Fruit fly (Drosophila melanogaster): Measurements from ENCODE around the gene ect.

ect gene

dm6 chr3L:10206226-10206968, 4.8 kb upstream of the ect start (continued):
- TF ChIP-seq CG10267 (tag; optimal IDR thresholded peaks at IDR 0.05) (peak; percentile 62), CG10147 (GFP tag; optimal IDR thresholded peaks at IDR 0.05) (peak; percentile 26), br (optimal IDR thresholded peaks at IDR 0.05) (no peak), ssp (GFP tag; IDR thresholded peaks at IDR 0.05) (peak; percentile 45; the same call in 1 of the 2 replicates), CG15514 (GFP tag; optimal IDR thresholded peaks at IDR 0.05) (peak; percentile 19), ap (GFP tag; IDR thresholded peaks at IDR 0.05) (0 out of 2 replicates have a peak, but pooled peaks have one; percentile 35), crol (GFP tag; IDR thresholded peaks at IDR 0.05) (peak; percentile 67), sob (GFP tag; IDR thresholded peaks at IDR 0.05) (peak; percentile 22; the same call in 1 of the 2 replicates), lola (GFP tag; optimal IDR thresholded peaks at IDR 0.05) (peak in 1 of 3 experiments; percentile 19), Ptx1 (GFP tag; IDR thresholded peaks at IDR 0.05) (peak; percentile 64), CG33213 (GFP tag; optimal IDR thresholded peaks at IDR 0.05) (peak; percentile 3), grau (tag; optimal IDR thresholded peaks at IDR 0.05) (peak; percentile 51), sc (optimal IDR thresholded peaks at IDR 0.05) (no peak), sc (GFP tag; optimal IDR thresholded peaks at IDR 0.05) (peak; percentile 19)

- no peak for TF ChIP-seq CG10543 (GFP tag; optimal IDR thresholded peaks at IDR 0.05)
- no peak for TF ChIP-seq E2f2 (GFP tag; IDR thresholded peaks at IDR 0.05)
- no peak for TF ChIP-seq CG6175 (GFP tag; IDR thresholded peaks at IDR 0.05)
- TF ChIP-seq pita (GFP tag; optimal IDR thresholded peaks at IDR 0.05): no peak
- TF ChIP-seq kni (GFP tag; optimal IDR thresholded peaks at IDR 0.05): peak; percentile 52
- TF ChIP-seq NC2α (GFP tag; optimal IDR thresholded peaks at IDR 0.05): no peak
- TF ChIP-seq gro (GFP tag; optimal IDR thresholded peaks at IDR 0.05): no peak
- peak; percentile 7 for TF ChIP-seq Ets65A (GFP tag)
- no peak for TF ChIP-seq CG11398 (GFP tag; optimal IDR thresholded peaks at IDR 0.05)
- TF ChIP-seq CG8281 (tag; optimal IDR thresholded peaks at IDR 0.05): peak; percentile 80
- no peak for TF ChIP-seq crol (GFP tag; IDR thresholded peaks at IDR 0.05)
- TF ChIP-seq hbn (GFP tag; IDR thresholded peaks at IDR 0.05; ENCODE audit: partially characterized antibody): no peak
- TF ChIP-seq Blimp-1 (GFP tag; optimal IDR thresholded peaks at IDR 0.05): peak; percentile 63
- TF ChIP-seq fru (optimal IDR thresholded peaks at IDR 0.05): no peak
- no peak for TF ChIP-seq NC2β (GFP tag; optimal IDR thresholded peaks at IDR 0.05)
- no peak for TF ChIP-seq CG11560 (tag; IDR thresholded peaks at IDR 0.05)
- TF ChIP-seq org-1 (GFP tag; optimal IDR thresholded peaks at IDR 0.05): no peak
- no peak for TF ChIP-seq cad (GFP tag; optimal IDR thresholded peaks at IDR 0.05)
Measured at dm6 chr3L:10205823-10206222, 4.2 kb upstream of the ect start.

dm6 chr3L:10204669-10205068, 3.0 kb upstream of the ect start:
- TF ChIP-seq jigr1 (GFP tag; IDR thresholded peaks at IDR 0.05) (no peak), dati (GFP tag; IDR thresholded peaks at IDR 0.05) (no peak), vvl (GFP tag; IDR thresholded peaks at IDR 0.05) (peak; percentile 60; the same call in 1 of the 2 replicates), lbe (GFP tag; optimal IDR thresholded peaks at IDR 0.05) (no peak), CG4707 (GFP tag; optimal IDR thresholded peaks at IDR 0.05) (no peak), lmd (GFP tag; IDR thresholded peaks at IDR 0.05) (no peak), Ets65A (GFP tag) (peak; percentile 9), ATbp (GFP tag; optimal IDR thresholded peaks at IDR 0.05) (no peak), Dfd (GFP tag; optimal IDR thresholded peaks at IDR 0.05) (no peak), sd (tag; optimal IDR thresholded peaks at IDR 0.05) (peak; percentile 9), CG33213 (GFP tag; optimal IDR thresholded peaks at IDR 0.05) (no peak), nerfin-2 (GFP tag; IDR thresholded peaks at IDR 0.05; ENCODE audit: partially characterized antibody) (no peak), CG7556 (GFP tag; optimal IDR thresholded peaks at IDR 0.05) (no peak), kni (GFP tag; optimal IDR thresholded peaks at IDR 0.05) (peak; percentile 85), onecut (GFP tag; IDR thresholded peaks at IDR 0.05) (peak; percentile 38; the same call in 1 of the 2 replicates), Dek (tag; optimal IDR thresholded peaks at IDR 0.05) (no peak), bowl (GFP tag; IDR thresholded peaks at IDR 0.05) (no peak), CG15269 (tag; optimal IDR thresholded peaks at IDR 0.05) (no peak), gfzf (GFP tag; optimal IDR thresholded peaks at IDR 0.05) (no peak)
